Worm (Caenorhabditis elegans) whole organism, young adult: ENCODE data around the gene clec-227.

ENCODE experiments used
- F33H1.4 ChIP-seq: fragments of 200-800 bp; sonication (Bioruptor generic); IDR thresholded peaks from 2 replicates; pipeline ENCODE4 v1.3.6; 2022; ENCODE audit warnings: missing genetic modification reagents, missing genetic modification characterization, missing compliant biosample characterization
- F37B4.10 ChIP-seq: fragments of 200-800 bp; sonication (Bioruptor generic); IDR thresholded peaks from 2 replicates; pipeline ENCODE4 v1.3.6; 2022; ENCODE audit warnings: missing genetic modification characterization, missing compliant biosample characterization
- Y53G8AR.9 ChIP-seq: fragments of 200-800 bp; sonication (Bioruptor generic); conservative IDR thresholded peaks from 2 replicates; pipeline ENCODE4 v1.3.6; 2022; ENCODE audit warnings: missing genetic modification reagents, missing genetic modification characterization, missing compliant biosample characterization
- Y56A3A.18 ChIP-seq: fragments of 200-800 bp; sonication (Bioruptor generic); IDR thresholded peaks from 2 replicates; pipeline ENCODE4 v1.3.6; 2022; ENCODE audit warnings: missing genetic modification reagents, missing genetic modification characterization, missing compliant biosample characterization
- Y79H2A.3 ChIP-seq: fragments of 200-800 bp; sonication (Bioruptor generic); conservative IDR thresholded peaks from 2 replicates; pipeline ENCODE4 v1.3.6; 2022; ENCODE audit warnings: missing genetic modification reagents, missing genetic modification characterization, missing compliant biosample characterization
- Y95B8A.8 ChIP-seq: fragments of 200-800 bp; sonication (Bioruptor generic); IDR thresholded peaks from 2 replicates; pipeline ENCODE4 v1.3.6; 2022; ENCODE audit warnings: missing genetic modification reagents, missing genetic modification characterization, missing compliant biosample characterization
- aptf-3 ChIP-seq: fragments of 200-800 bp; sonication (Bioruptor generic); IDR thresholded peaks from 2 replicates; pipeline ENCODE4 v1.3.6; 2022; ENCODE audit warnings: missing genetic modification characterization, missing compliant biosample characterization
- attf-6 ChIP-seq: fragments of 200-800 bp; sonication (Bioruptor generic); IDR thresholded peaks from 2 replicates; pipeline ENCODE4 v1.3.6; 2022; ENCODE audit warnings: missing genetic modification reagents, missing genetic modification characterization, missing compliant biosample characterization
- bed-1 ChIP-seq: fragments of 200-800 bp; sonication (Bioruptor generic); IDR thresholded peaks from 2 replicates; pipeline ENCODE4 v1.3.6; 2022; ENCODE audit warnings: missing genetic modification reagents, missing genetic modification characterization, missing compliant biosample characterization
- ceh-58 ChIP-seq: fragments of 200-800 bp; sonication (Bioruptor generic); IDR thresholded peaks from 2 replicates; pipeline ENCODE4 v1.3.6; 2022; ENCODE audit warnings: missing genetic modification characterization, missing compliant biosample characterization
- dox-1 ChIP-seq: fragments of 200-800 bp; sonication (Bioruptor generic); IDR thresholded peaks from 2 replicates; pipeline ENCODE4 v1.3.6; 2022; ENCODE audit warnings: missing genetic modification reagents, missing genetic modification characterization, missing compliant biosample characterization
- dpl-1 ChIP-seq: fragments of 150-350 bp; optimal IDR thresholded peaks from 2 replicates; lab custom pipeline; 2014; ENCODE audit warnings: missing biosample characterization, missing genetic modification reagents, missing genetic modification characterization
- egl-18 ChIP-seq: fragments of 200-800 bp; sonication (Bioruptor generic); IDR thresholded peaks from 2 replicates; pipeline ENCODE4 v1.3.6; 2022; ENCODE audit warnings: missing genetic modification reagents, missing genetic modification characterization, missing compliant biosample characterization
- hlh-12 ChIP-seq: sonication (generic microtip); optimal IDR thresholded peaks from 2 replicates; lab custom pipeline; 2016; ENCODE audit warnings: missing genetic modification characterization, missing compliant biosample characterization
- let-607 ChIP-seq, 2 experiments: fragments of 200-800 bp in 1 of 2; sonication (Bioruptor generic) in 1 of 2; sonication (generic microtip) in 1 of 2; optimal IDR thresholded peaks; 2 replicates each; lab custom pipeline; 2016 to 2018; ENCODE audit warnings: mild to moderate bottlenecking in 2 of 2, missing compliant biosample characterization in 2 of 2, missing genetic modification characterization in 2 of 2, moderate library complexity in 2 of 2, missing genotype in 1 of 2
- lsy-27 ChIP-seq: sonication (generic microtip); optimal IDR thresholded peaks from 2 replicates; lab custom pipeline; 2017; ENCODE audit warnings: missing genetic modification characterization, mild to moderate bottlenecking, missing compliant biosample characterization, antibody characterized with exemption, missing genotype, borderline replicate concordance; ENCODE audit not compliant: insufficient read depth
- mcd-1 ChIP-seq: fragments of 200-800 bp; sonication (Bioruptor generic); IDR thresholded peaks from 2 replicates; pipeline ENCODE4 v1.3.6; 2022; ENCODE audit warnings: missing genetic modification reagents, missing genetic modification characterization, missing compliant biosample characterization
- mxl-1 ChIP-seq: sonication (generic microtip); optimal IDR thresholded peaks from 2 replicates; lab custom pipeline; 2016; ENCODE audit warnings: missing genetic modification characterization, missing compliant biosample characterization
- nfya-1 ChIP-seq: sonication (generic microtip); optimal IDR thresholded peaks from 2 replicates; lab custom pipeline; 2017; ENCODE audit warnings: antibody characterized with exemption, missing compliant biosample characterization, missing genetic modification characterization, borderline replicate concordance; ENCODE audit not compliant: insufficient read depth
- nhr-80 ChIP-seq: sonication (generic microtip); optimal IDR thresholded peaks from 2 replicates; lab custom pipeline; 2016; ENCODE audit warnings: missing genetic modification characterization, missing compliant biosample characterization
- rec-8 ChIP-seq, 2 experiments: sonication (generic microtip); optimal IDR thresholded peaks; 2 replicates each; lab custom pipeline; 2016; ENCODE audit warnings: mild to moderate bottlenecking in 2 of 2, missing genetic modification characterization in 2 of 2, missing genetic modification reagents in 2 of 2, missing genotype in 2 of 2, missing biosample characterization in 1 of 2, missing compliant biosample characterization in 1 of 2, moderate library complexity in 1 of 2
- sea-2 ChIP-seq: fragments of 200-800 bp; sonication (Bioruptor generic); IDR thresholded peaks from 2 replicates; pipeline ENCODE4 v1.3.6; 2022; ENCODE audit warnings: missing genetic modification characterization, missing compliant biosample characterization
- sptf-2 ChIP-seq: fragments of 200-800 bp; sonication (Bioruptor generic); optimal IDR thresholded peaks from 2 replicates; lab custom pipeline; 2018; ENCODE audit warnings: mild to moderate bottlenecking, missing genetic modification characterization, missing compliant biosample characterization
- unc-130 ChIP-seq: sonication (generic microtip); optimal IDR thresholded peaks from 2 replicates; lab custom pipeline; 2016; ENCODE audit warnings: missing genetic modification reagents, missing genetic modification characterization, missing compliant biosample characterization
- zfh-2 ChIP-seq: fragments of 200-800 bp; sonication (Bioruptor generic); conservative IDR thresholded peaks from 2 replicates; pipeline ENCODE4 v1.3.6; 2022; ENCODE audit warnings: missing genetic modification reagents, missing genetic modification characterization, missing compliant biosample characterization
- ztf-22 ChIP-seq: fragments of 200-800 bp; sonication (Bioruptor generic); optimal IDR thresholded peaks from 2 replicates; lab custom pipeline; 2018; ENCODE audit warnings: mild to moderate bottlenecking, missing genetic modification characterization, moderate library complexity, missing compliant biosample characterization
- ztf-25 ChIP-seq: fragments of 200-800 bp; sonication (Bioruptor generic); IDR thresholded peaks from 2 replicates; pipeline ENCODE4 v1.3.6; 2022; ENCODE audit warnings: missing genetic modification reagents, missing genetic modification characterization, missing compliant biosample characterization

The clec-227 gene

DNA sequence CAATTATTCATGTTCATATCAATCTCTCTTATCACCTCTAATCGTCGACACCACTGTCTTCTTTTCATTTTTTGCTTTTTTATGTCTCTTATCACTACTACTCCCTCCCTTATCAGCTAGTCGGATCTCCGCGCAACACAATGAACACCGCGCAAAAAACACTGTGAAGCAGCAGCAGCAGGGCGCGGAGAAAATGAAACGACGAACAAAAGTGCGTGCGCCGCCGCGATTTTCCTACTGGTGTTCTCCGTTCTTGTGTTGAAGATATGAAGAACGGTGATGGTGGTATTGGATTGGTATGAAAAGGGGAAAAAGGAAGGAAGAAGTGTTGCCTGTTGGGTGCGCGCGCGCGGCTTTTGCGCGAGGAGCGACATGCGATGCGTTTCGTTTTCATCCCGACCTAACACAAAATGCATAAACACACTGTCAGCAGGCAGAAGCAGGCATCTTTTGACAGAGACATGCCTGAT is 33.5 kb downstream of the clec-227 start:
- TF ChIP-seq let-607 (tag; optimal IDR thresholded peaks at IDR 0.05; lab: Kevin White, UChicago) (peak in 1 of 2 experiments; percentile 1), ztf-25 (0 out of 2 replicates have a peak, but pooled peaks have one; percentile 15), dox-1 (GFP tag; lab: Robert Waterston, UW) (peak; percentile 48; the same call in 1 of the 2 replicates), nhr-80 (tag; lab: Kevin White, UChicago) (peak; percentile 78), Y53G8AR.9 (GFP tag; lab: Robert Waterston, UW) (no peak), zfh-2 (GFP tag; lab: Robert Waterston, UW) (peak; percentile 62)
- TF ChIP-seq, all 124 proteins: peak for 5

DNA sequence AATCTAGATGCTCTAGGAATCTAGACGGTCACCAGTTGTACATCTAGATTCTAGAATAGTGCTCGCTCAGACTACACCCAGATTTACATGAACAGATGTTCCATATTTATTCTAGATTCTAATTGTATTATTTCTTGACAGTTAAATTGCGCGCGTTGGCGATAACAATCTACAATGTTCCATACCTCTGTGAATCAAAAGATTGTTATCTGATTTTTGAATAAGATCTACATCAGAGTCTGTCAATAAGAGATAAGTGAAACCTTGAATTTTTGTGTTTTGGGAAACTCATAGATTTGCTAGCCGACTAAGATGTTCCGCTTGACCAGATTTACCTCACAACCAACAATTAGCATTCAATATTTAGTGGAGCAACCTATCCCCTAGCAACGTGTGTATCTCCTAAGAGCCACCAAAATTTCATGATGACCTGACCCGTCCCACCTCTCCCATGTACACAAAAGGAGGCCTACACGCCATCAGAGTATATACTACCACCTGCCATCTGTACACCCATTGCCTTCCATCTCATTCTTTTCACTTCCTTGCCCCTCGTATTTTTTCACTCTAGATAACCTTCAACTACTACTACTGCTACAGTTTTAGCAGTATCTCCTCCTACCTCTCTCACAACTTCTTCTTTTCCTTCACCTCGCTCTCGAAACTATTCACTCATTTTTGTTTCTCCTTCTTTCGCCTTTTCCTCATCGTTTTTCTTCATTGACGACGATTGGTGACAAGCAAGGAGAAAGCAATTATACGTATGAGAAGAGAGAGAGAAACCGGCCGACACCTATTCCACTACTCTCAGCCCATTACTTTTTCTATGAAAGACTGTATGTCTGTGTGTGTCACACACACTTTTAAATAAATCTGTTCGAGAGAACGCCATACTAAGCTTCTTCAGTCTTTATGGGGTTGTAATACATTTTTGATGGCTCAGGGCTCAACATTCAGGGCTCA is 34.7 kb downstream of the clec-227 start:
- TF ChIP-seq lsy-27 (tag; lab: Kevin White, UChicago), result no peak
- TF ChIP-seq ceh-58 (GFP tag; lab: Robert Waterston, UW), result no peak
- no peak for TF ChIP-seq Y56A3A.18 (GFP tag; lab: Robert Waterston, UW)
- no peak for TF ChIP-seq bed-1 (GFP tag; lab: Robert Waterston, UW)
- TF ChIP-seq, all 124 proteins: peak for 0

DNA sequence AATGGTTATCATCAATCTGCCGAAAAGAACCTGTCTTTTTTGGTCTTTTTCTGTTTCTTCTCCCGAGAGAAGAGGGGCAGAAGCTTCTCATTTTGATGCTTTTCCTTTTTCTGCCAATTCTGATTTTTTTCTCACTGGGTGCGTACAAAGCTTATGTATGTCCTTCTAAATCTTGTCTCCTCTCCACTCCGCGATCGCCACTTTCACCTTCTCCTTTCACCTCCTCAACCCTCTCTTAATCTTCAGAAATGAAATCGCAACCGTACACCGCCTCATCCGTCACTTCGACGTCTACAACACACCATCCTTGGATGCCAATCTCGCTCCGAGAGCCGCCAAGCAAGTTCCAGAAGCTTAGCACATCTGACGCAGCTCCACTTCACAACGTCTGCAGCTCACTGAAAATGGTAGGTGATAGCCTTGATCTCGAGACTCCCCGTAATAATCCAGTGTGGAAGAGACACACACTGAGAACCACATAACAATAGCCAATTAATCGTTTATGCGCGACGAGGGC is 35.7 kb downstream of the clec-227 start, which contains the start of gene R02D5.1:
Gene R02D5.1, plus strand, starts transcription at position 245 of the 517 bp plus-strand sequence.
- TF ChIP-seq ztf-25 (0 out of 2 replicates have a peak, but pooled peaks have one; percentile 48), Y95B8A.8 (GFP tag; lab: Robert Waterston, UW) (no peak), mcd-1 (no peak)

DNA sequence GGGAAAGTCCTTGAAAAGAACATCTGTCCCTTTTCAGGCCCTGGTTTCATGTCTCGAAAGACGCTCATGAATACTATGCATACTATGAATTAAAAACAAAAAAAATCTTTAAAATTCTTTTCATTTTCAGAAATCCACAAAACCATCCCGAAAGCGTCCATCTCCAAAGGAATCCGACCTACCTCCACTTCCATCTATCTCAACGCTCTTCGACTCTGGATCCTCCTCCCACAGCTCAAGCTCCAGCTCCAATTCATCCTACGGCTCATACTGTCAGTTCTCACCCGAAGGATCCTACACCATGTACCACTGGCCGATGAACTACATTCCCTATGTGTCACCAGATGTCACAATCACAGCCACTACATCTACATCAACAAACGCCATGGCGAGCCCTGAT is 36.2 kb downstream of the clec-227 start:
- TF ChIP-seq bed-1 (GFP tag; lab: Robert Waterston, UW) (no peak), F37B4.10 (GFP tag; lab: Robert Waterston, UW) (no peak), dox-1 (GFP tag; lab: Robert Waterston, UW) (no peak), aptf-3 (GFP tag; lab: Robert Waterston, UW) (no peak), rec-8 (tag; optimal IDR thresholded peaks at IDR 0.05; lab: Kevin White, UChicago) (no peak), sptf-2 (GFP tag; lab: Kevin White, UChicago) (no peak), F33H1.4 (GFP tag; lab: Robert Waterston, UW) (no peak), nfya-1 (tag; lab: Kevin White, UChicago) (no peak), dpl-1 (GFP tag; lab: Kevin White, UChicago) (no peak), unc-130 (GFP tag; lab: Kevin White, UChicago) (no peak), sea-2 (GFP tag; lab: Robert Waterston, UW) (no peak), hlh-12 (no peak), ztf-22 (no peak), mxl-1 (tag; lab: Kevin White, UChicago) (no peak), Y79H2A.3 (GFP tag; lab: Robert Waterston, UW) (no peak)

DNA sequence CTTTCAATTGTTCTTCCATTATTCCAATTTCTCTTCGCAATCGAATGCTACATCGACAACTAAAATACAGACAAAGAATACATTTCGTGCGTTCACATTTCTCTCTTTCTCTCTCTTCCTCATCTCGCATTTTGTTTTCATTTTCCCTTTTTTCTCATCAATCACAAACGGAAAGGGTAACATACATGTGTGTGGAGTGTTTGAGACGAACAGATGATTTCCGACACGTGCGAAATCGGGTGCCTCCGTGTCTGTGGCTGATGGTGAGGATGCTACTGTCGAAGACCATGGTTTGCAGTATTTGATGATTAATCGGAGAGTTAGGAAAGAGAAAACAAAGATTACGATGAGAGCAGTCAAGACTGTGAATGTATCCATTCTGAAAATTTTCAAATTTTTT is 38.4 kb downstream of the clec-227 start, which contains the start of gene R02D5.9:
Gene R02D5.9, minus strand, starts transcription at position 378 of the 400 bp plus-strand sequence.
- TF ChIP-seq egl-18 (no peak), attf-6 (no peak)
